Fruit fly (Drosophila melanogaster) whole organism, embryonic: ENCODE results near the gene Hsp70Ba.

Experiments
- Abd-B ChIP-seq: fragments of 200-800 bp; sonication (Bioruptor generic); optimal IDR thresholded peaks from 2 replicates; lab custom pipeline; 2018; ENCODE audit warnings: missing biosample characterization, mild to moderate bottlenecking, missing genetic modification characterization, moderate library complexity
- Adf1 ChIP-seq: fragments of 200-800 bp; sonication (Bioruptor generic); IDR thresholded peaks from 2 replicates; pipeline ENCODE4 v1.3.6; 2022; ENCODE audit warnings: missing biosample characterization, missing genetic modification characterization
- CG10654 ChIP-seq: fragments of 200-800 bp; sonication (Bioruptor generic); optimal IDR thresholded peaks from 2 replicates; lab custom pipeline; 2016; ENCODE audit warnings: missing biosample characterization, missing genetic modification characterization
- CG14014 ChIP-seq: fragments of 200-800 bp; sonication (Bioruptor generic); IDR thresholded peaks from 2 replicates; pipeline ENCODE4 v1.3.6; 2022; ENCODE audit warnings: missing biosample characterization, missing genetic modification characterization
- CG14710 ChIP-seq: fragments of 200-800 bp; sonication (Bioruptor generic); optimal IDR thresholded peaks from 3 replicates; lab custom pipeline; 2019; ENCODE audit warnings: missing biosample characterization, mild to moderate bottlenecking, missing genetic modification characterization, moderate library complexity
- CG1529 ChIP-seq: fragments of 200-800 bp; sonication (Bioruptor generic); optimal IDR thresholded peaks from 3 replicates; lab custom pipeline; 2018; ENCODE audit warnings: missing biosample characterization, missing genetic modification characterization
- CG15601 ChIP-seq: fragments of 200-800 bp; sonication (Bioruptor generic); optimal IDR thresholded peaks from 3 replicates; lab custom pipeline; 2019; ENCODE audit warnings: missing biosample characterization, mild to moderate bottlenecking, missing genetic modification characterization, moderate library complexity
- CG15696 ChIP-seq: fragments of 200-800 bp; sonication (Bioruptor generic); optimal IDR thresholded peaks from 2 replicates; lab custom pipeline; 2019; ENCODE audit warnings: missing biosample characterization, mild to moderate bottlenecking, missing genetic modification characterization, moderate library complexity
- CG1603 ChIP-seq: fragments of 200-800 bp; sonication (Bioruptor generic); optimal IDR thresholded peaks from 2 replicates; lab custom pipeline; 2019; ENCODE audit warnings: missing biosample characterization, mild to moderate bottlenecking, missing genetic modification characterization, moderate library complexity
- CG17912 ChIP-seq: fragments of 200-800 bp; sonication (Bioruptor generic); optimal IDR thresholded peaks from 2 replicates; lab custom pipeline; 2018; ENCODE audit warnings: missing biosample characterization, mild to moderate bottlenecking, missing genetic modification characterization
- CG2202 ChIP-seq: fragments of 200-800 bp; sonication (Bioruptor generic); optimal IDR thresholded peaks from 2 replicates; lab custom pipeline; 2018; ENCODE audit warnings: missing biosample characterization, mild to moderate bottlenecking, missing genetic modification characterization
- CG31441 ChIP-seq: fragments of 200-800 bp; sonication (Bioruptor generic); IDR thresholded peaks from 2 replicates; pipeline ENCODE4 v1.3.6; 2022; ENCODE audit warnings: missing biosample characterization, missing genetic modification characterization
- CG32532 ChIP-seq: fragments of 200-800 bp; sonication (Bioruptor generic); IDR thresholded peaks from 2 replicates; pipeline ENCODE4 v1.3.6; 2022; ENCODE audit warnings: missing biosample characterization, missing genetic modification characterization
- CG3995 ChIP-seq: fragments of 200-800 bp; sonication (Bioruptor generic); optimal IDR thresholded peaks from 3 replicates; lab custom pipeline; 2016; ENCODE audit warnings: missing biosample characterization, missing genetic modification characterization
- CG6683 ChIP-seq: fragments of 200-800 bp; sonication (Bioruptor generic); optimal IDR thresholded peaks from 2 replicates; lab custom pipeline; 2017; ENCODE audit warnings: missing biosample characterization, mild to moderate bottlenecking, missing genetic modification characterization, missing genetic modification reagents
- CG7556 ChIP-seq: fragments of 200-800 bp; sonication (Bioruptor generic); optimal IDR thresholded peaks from 2 replicates; lab custom pipeline; 2017; ENCODE audit warnings: missing biosample characterization, mild to moderate bottlenecking, missing genetic modification characterization
- CG8359 ChIP-seq: fragments of 200-800 bp; sonication (Bioruptor generic); optimal IDR thresholded peaks from 2 replicates; lab custom pipeline; 2017; ENCODE audit warnings: missing biosample characterization, mild to moderate bottlenecking, missing genetic modification characterization, borderline replicate concordance
- CG9817 ChIP-seq: fragments of 200-800 bp; sonication (Bioruptor generic); optimal IDR thresholded peaks from 2 replicates; lab custom pipeline; 2018; ENCODE audit warnings: missing biosample characterization, mild to moderate bottlenecking, missing genetic modification characterization, moderate library complexity
- Chrac-16 ChIP-seq: fragments of 200-800 bp; sonication (Bioruptor generic); optimal IDR thresholded peaks from 3 replicates; lab custom pipeline; 2016; ENCODE audit warnings: missing biosample characterization, missing genetic modification characterization
- E2f2 ChIP-seq: fragments of 200-800 bp; sonication (Bioruptor generic); IDR thresholded peaks from 2 replicates; pipeline ENCODE4 v1.3.6; 2022; ENCODE audit warnings: missing biosample characterization, missing genetic modification characterization
- Hr39 ChIP-seq: fragments of >200 bp; optimal IDR thresholded peaks from 2 replicates; lab custom pipeline; 2017
- Hr78 ChIP-seq, 2 experiments: fragments of 200-800 bp in 1 of 2; fragments of >200 bp in 1 of 2; sonication (Bioruptor generic) in 1 of 2; optimal IDR thresholded peaks; 2 replicates each; lab custom pipeline; 2017 to 2019; ENCODE audit warnings: missing biosample characterization in 2 of 2, missing genetic modification characterization in 2 of 2, mild to moderate bottlenecking in 1 of 2, moderate library complexity in 1 of 2
- Lhr ChIP-seq: fragments of 200-800 bp; sonication (Bioruptor generic); optimal IDR thresholded peaks from 3 replicates; lab custom pipeline; 2017; ENCODE audit warnings: mild to moderate bottlenecking, missing biosample characterization, missing genetic modification reagents, missing genetic modification characterization
- MESR4 ChIP-seq: fragments of 200-800 bp; sonication (Bioruptor generic); optimal IDR thresholded peaks from 2 replicates; lab custom pipeline; 2018; ENCODE audit warnings: missing biosample characterization, mild to moderate bottlenecking, missing genetic modification characterization, moderate library complexity
- Mes4 ChIP-seq: fragments of 200-800 bp; sonication (Bioruptor generic); optimal IDR thresholded peaks from 2 replicates; lab custom pipeline; 2016; ENCODE audit warnings: missing biosample characterization, missing genetic modification characterization
- Myb ChIP-seq: fragments of 200-800 bp; sonication (Bioruptor generic); optimal IDR thresholded peaks from 2 replicates; lab custom pipeline; 2016; ENCODE audit warnings: missing biosample characterization, missing genetic modification characterization
- NC2β ChIP-seq: fragments of 200-800 bp; sonication (Bioruptor generic); optimal IDR thresholded peaks from 2 replicates; lab custom pipeline; 2016; ENCODE audit warnings: missing biosample characterization, missing genetic modification characterization
- Nf-YA ChIP-seq: fragments of 200-800 bp; sonication (Bioruptor generic); IDR thresholded peaks from 2 replicates; pipeline ENCODE4 v1.3.6; 2022; ENCODE audit warnings: missing biosample characterization, missing genetic modification characterization
- Nf-YB ChIP-seq: fragments of 200-800 bp; sonication (Bioruptor generic); optimal IDR thresholded peaks from 3 replicates; lab custom pipeline; 2019; ENCODE audit warnings: missing biosample characterization, mild to moderate bottlenecking, missing genetic modification characterization, moderate library complexity
- Side ChIP-seq: fragments of 200-800 bp; sonication (Bioruptor generic); optimal IDR thresholded peaks from 2 replicates; lab custom pipeline; 2016; ENCODE audit warnings: missing biosample characterization, missing genetic modification characterization
- Spps ChIP-seq: fragments of 200-800 bp; sonication (Bioruptor generic); optimal IDR thresholded peaks from 2 replicates; lab custom pipeline; 2018; ENCODE audit warnings: missing biosample characterization, mild to moderate bottlenecking, missing genetic modification characterization
- Ssrp ChIP-seq: fragments of 200-800 bp; sonication (Bioruptor generic); optimal IDR thresholded peaks from 2 replicates; lab custom pipeline; 2018; ENCODE audit warnings: missing biosample characterization, mild to moderate bottlenecking, missing genetic modification characterization, moderate library complexity
- Xbp1 ChIP-seq: fragments of 200-800 bp; sonication (Bioruptor generic); optimal IDR thresholded peaks from 3 replicates; lab custom pipeline; 2016; ENCODE audit warnings: missing biosample characterization, mild to moderate bottlenecking, missing genetic modification characterization
- al ChIP-seq: fragments of 200-800 bp; sonication (Bioruptor generic); IDR thresholded peaks from 2 replicates; pipeline ENCODE4 v1.3.6; 2022; ENCODE audit warnings: missing biosample characterization, missing genetic modification characterization
- bbx ChIP-seq: fragments of 200-800 bp; sonication (Bioruptor generic); IDR thresholded peaks from 2 replicates; pipeline ENCODE4 v1.3.6; 2022; ENCODE audit warnings: missing biosample characterization, missing genetic modification characterization; ENCODE audit not compliant: partially characterized antibody
- cas ChIP-seq: fragments of 200-800 bp; sonication (Bioruptor generic); IDR thresholded peaks from 2 replicates; pipeline ENCODE4 v1.3.6; 2022; ENCODE audit warnings: missing biosample characterization, missing genetic modification characterization
- cato ChIP-seq: fragments of 200-800 bp; sonication (Bioruptor generic); optimal IDR thresholded peaks from 2 replicates; lab custom pipeline; 2016; ENCODE audit warnings: missing biosample characterization, missing genetic modification characterization, borderline replicate concordance
- dan ChIP-seq: fragments of 200-800 bp; sonication (Bioruptor generic); IDR thresholded peaks from 2 replicates; pipeline ENCODE4 v1.3.6; 2022; ENCODE audit warnings: missing biosample characterization, missing genetic modification characterization
- danr ChIP-seq: fragments of 200-800 bp; sonication (Bioruptor generic); IDR thresholded peaks from 2 replicates; pipeline ENCODE4 v1.3.6; 2022; ENCODE audit warnings: missing biosample characterization, missing genetic modification characterization
- disco-r ChIP-seq: fragments of 200-800 bp; sonication (Bioruptor generic); optimal IDR thresholded peaks from 2 replicates; lab custom pipeline; 2016; ENCODE audit warnings: missing biosample characterization, missing genetic modification characterization
- en ChIP-seq: fragments of 200-800 bp; sonication (Bioruptor generic); optimal IDR thresholded peaks from 2 replicates; lab custom pipeline; 2016; ENCODE audit warnings: missing biosample characterization, missing genetic modification characterization
- fd3F ChIP-seq: fragments of 200-800 bp; sonication (Bioruptor generic); optimal IDR thresholded peaks from 2 replicates; lab custom pipeline; 2018; ENCODE audit warnings: missing biosample characterization, mild to moderate bottlenecking, missing genetic modification characterization, moderate library complexity
- gt ChIP-seq: fragments of 200-800 bp; sonication (Bioruptor generic); IDR thresholded peaks from 2 replicates; pipeline ENCODE4 v1.3.6; 2022; ENCODE audit warnings: missing biosample characterization, missing genetic modification characterization
- inv ChIP-seq: fragments of 200-800 bp; sonication (Bioruptor generic); IDR thresholded peaks from 2 replicates; pipeline ENCODE4 v1.3.6; 2022; ENCODE audit warnings: missing biosample characterization, missing genetic modification characterization; ENCODE audit not compliant: partially characterized antibody
- lbe ChIP-seq: fragments of 200-800 bp; sonication (Bioruptor generic); optimal IDR thresholded peaks from 2 replicates; lab custom pipeline; 2016; ENCODE audit warnings: missing biosample characterization, mild to moderate bottlenecking, missing genetic modification characterization
- nom ChIP-seq: fragments of 200-800 bp; sonication (Bioruptor generic); optimal IDR thresholded peaks from 2 replicates; lab custom pipeline; 2017; ENCODE audit warnings: missing biosample characterization, missing genetic modification characterization, mild to moderate bottlenecking, moderate library complexity, missing genetic modification reagents
- ranshi ChIP-seq: fragments of 200-800 bp; sonication (Bioruptor generic); IDR thresholded peaks from 2 replicates; pipeline ENCODE4 v1.3.6; 2022; ENCODE audit warnings: missing biosample characterization, missing genetic modification characterization
- run ChIP-seq: fragments of 200-800 bp; sonication (Bioruptor generic); optimal IDR thresholded peaks from 3 replicates; lab custom pipeline; 2018; ENCODE audit warnings: missing biosample characterization, mild to moderate bottlenecking, missing genetic modification characterization
- sens ChIP-seq: fragments of 200-800 bp; sonication (Bioruptor generic); peaks from one replicate; lab custom pipeline; 2016; ENCODE audit warnings: missing biosample characterization, missing genetic modification characterization
- sima ChIP-seq: fragments of 200-800 bp; sonication (Bioruptor generic); optimal IDR thresholded peaks from 2 replicates; lab custom pipeline; 2016; ENCODE audit warnings: missing biosample characterization, missing genetic modification characterization
- twi ChIP-seq: fragments of 200-800 bp; optimal IDR thresholded peaks from 2 replicates; lab custom pipeline; 2019; ENCODE audit warnings: missing biosample characterization, mild to moderate bottlenecking, missing genetic modification characterization, moderate library complexity
- z ChIP-seq: fragments of 200-800 bp; sonication (Bioruptor generic); IDR thresholded peaks from 3 replicates; pipeline ENCODE4 v1.3.6; 2022; ENCODE audit warnings: missing biosample characterization, missing genetic modification characterization

The Hsp70Ba gene

dm6 chr3R:12433764-12434163, 33.8 kb downstream of the Hsp70Ba start, which contains the start of the genes Aos1 and Srlp (continued):
- TF ChIP-seq CG32532 (peak; percentile 47; the same call in 1 of the 2 replicates), nom (peak; percentile 43), al (GFP tag; lab: Robert Waterston, UW) (peak; percentile 43), twi (tag; lab: Kevin White, UChicago) (peak; percentile 46), CG31441 (GFP tag; lab: Robert Waterston, UW) (no peak; the same call in 1 of the 2 replicates), Hr78 (GFP tag; optimal IDR thresholded peaks at IDR 0.05; lab: Kevin White, UChicago) (no peak), sima (GFP tag; lab: Kevin White, UChicago) (no peak), CG8359 (GFP tag; lab: Kevin White, UChicago) (no peak), Spps (tag; lab: Kevin White, UChicago) (no peak), danr (GFP tag; lab: Robert Waterston, UW) (no peak), MESR4 (GFP tag; lab: Kevin White, UChicago) (no peak), Side (GFP tag; lab: Kevin White, UChicago) (no peak), run (no peak), CG17912 (peak; percentile 3), cas (GFP tag; lab: Robert Waterston, UW) (no peak), CG6683 (GFP tag; lab: Kevin White, UChicago) (peak; percentile 3), Abd-B (GFP tag; lab: Kevin White, UChicago) (peak; percentile 62), Hr39 (no peak), CG15696 (tag; lab: Kevin White, UChicago) (peak; percentile 62), Nf-YB (GFP tag; lab: Kevin White, UChicago) (no peak), lbe (GFP tag; lab: Kevin White, UChicago) (peak; percentile 51), Mes4 (GFP tag; lab: Kevin White, UChicago) (no peak), E2f2 (peak; percentile 69), NC2β (GFP tag; lab: Kevin White, UChicago) (no peak), gt (GFP tag; lab: Robert Waterston, UW) (no peak), CG1529 (GFP tag; lab: Kevin White, UChicago) (no peak), ranshi (GFP tag; lab: Robert Waterston, UW) (no peak), CG14014 (GFP tag; lab: Robert Waterston, UW) (no peak), disco-r (GFP tag; lab: Kevin White, UChicago) (no peak), CG9817 (tag; lab: Kevin White, UChicago) (peak; percentile 69), dan (GFP tag; lab: Robert Waterston, UW) (no peak), Xbp1 (peak; percentile 69), Adf1 (GFP tag; lab: Robert Waterston, UW) (no peak), Chrac-16 (peak; percentile 38), sens (GFP tag; lab: Kevin White, UChicago) (peak; percentile 67), cato (GFP tag; lab: Kevin White, UChicago) (no peak), Myb (no peak), Lhr (peak; percentile 39), CG2202 (no peak), CG1603 (tag; lab: Kevin White, UChicago) (peak; percentile 9), CG10654 (GFP tag; lab: Kevin White, UChicago) (peak; percentile 24), CG7556 (GFP tag; lab: Kevin White, UChicago) (peak; percentile 40), CG15601 (tag; lab: Kevin White, UChicago) (peak; percentile 58), Nf-YA (GFP tag; lab: Robert Waterston, UW) (no peak), inv (GFP tag; lab: Robert Waterston, UW) (no peak), CG14710 (tag; lab: Kevin White, UChicago) (peak; percentile 86), CG3995 (no peak), z (GFP tag; lab: Robert Waterston, UW) (no peak), Ssrp (tag; lab: Kevin White, UChicago) (peak; percentile 48), en (GFP tag; lab: Kevin White, UChicago) (no peak), fd3F (GFP tag; lab: Kevin White, UChicago) (peak; percentile 42), bbx (GFP tag; lab: Robert Waterston, UW) (no peak)
